Worm (Caenorhabditis elegans): Measurements from ENCODE around the gene atgl-1.
A peak's percentile ranks its signal among the peaks of the same experiment; 100 is the strongest.

Gene atgl-1

ce11 chrIII:6453665-6454064, 34.4 kb upstream of the atgl-1 start (continued):
- no peak for TF ChIP-seq athp-1 (tag; optimal IDR thresholded peaks at IDR 0.05)
- no peak for TF ChIP-seq ztf-26 (tag; optimal IDR thresholded peaks at IDR 0.05)
- TF ChIP-seq attf-5 (GFP tag; optimal IDR thresholded peaks at IDR 0.05) = peak; percentile 98
- no peak for TF ChIP-seq sea-2 (GFP tag; IDR thresholded peaks at IDR 0.05)
- TF ChIP-seq mel-28 (tag; optimal IDR thresholded peaks at IDR 0.05; ENCODE audit: borderline replicate concordance) = no peak
- no peak for TF ChIP-seq T26A5.8 (tag; optimal IDR thresholded peaks at IDR 0.05)
- no peak for TF ChIP-seq ztf-28 (GFP tag; IDR thresholded peaks at IDR 0.05)
- no peak for TF ChIP-seq F55B11.4 (tag; optimal IDR thresholded peaks at IDR 0.05; ENCODE audit: borderline replicate concordance, insufficient read depth)
- TF ChIP-seq ceh-27 (GFP tag; optimal IDR thresholded peaks at IDR 0.05) = peak; percentile 63
- no peak for TF ChIP-seq ama-1 (optimal IDR thresholded peaks at IDR 0.05)
- no peak for TF ChIP-seq ama-1 (GFP tag; optimal IDR thresholded peaks at IDR 0.05)
- peak; percentile 53 for TF ChIP-seq die-1 (tag; optimal IDR thresholded peaks at IDR 0.05)
- no peak for TF ChIP-seq sdz-38 (tag; optimal IDR thresholded peaks at IDR 0.05)
- no peak for TF ChIP-seq B0261.1 (tag; optimal IDR thresholded peaks at IDR 0.05)
- no peak for TF ChIP-seq K11D2.4 (GFP tag; IDR thresholded peaks at IDR 0.05)
- TF ChIP-seq lin-40 (tag; optimal IDR thresholded peaks at IDR 0.05) = peak; percentile 52
- no peak for TF ChIP-seq bed-1 (GFP tag; IDR thresholded peaks at IDR 0.05)
- TF ChIP-seq F23B12.7 (tag; optimal IDR thresholded peaks at IDR 0.05; ENCODE audit: insufficient read depth) = peak; percentile 49
- TF ChIP-seq Y56A3A.18 (GFP tag; IDR thresholded peaks at IDR 0.05) = no peak
- TF ChIP-seq F57A8.1 (GFP tag; optimal IDR thresholded peaks at IDR 0.05) = no peak
- no peak for TF ChIP-seq hmg-20 (GFP tag; IDR thresholded peaks at IDR 0.05)
- TF ChIP-seq hsf-1 (GFP tag; IDR thresholded peaks at IDR 0.05) = no peak
- no peak for TF ChIP-seq mes-4 (tag; optimal IDR thresholded peaks at IDR 0.05)
- no peak for TF ChIP-seq xnd-1 (tag; optimal IDR thresholded peaks at IDR 0.05)
- TF ChIP-seq nhr-90 (tag; optimal IDR thresholded peaks at IDR 0.05) = peak; percentile 37
- TF ChIP-seq F33H1.4 (GFP tag; IDR thresholded peaks at IDR 0.05) = peak; percentile 57; the same call in 1 of the 2 replicates
- TF ChIP-seq lsy-27 (tag; optimal IDR thresholded peaks at IDR 0.05; ENCODE audit: borderline replicate concordance, insufficient read depth) = no peak
- TF ChIP-seq F49E8.2 (tag; optimal IDR thresholded peaks at IDR 0.05; ENCODE audit: insufficient read depth) = peak; percentile 42
- TF ChIP-seq T07F8.4 (tag; optimal IDR thresholded peaks at IDR 0.05) = no peak
- TF ChIP-seq madf-10 (tag; optimal IDR thresholded peaks at IDR 0.05) = no peak
- TF ChIP-seq ZK185.1 (tag; optimal IDR thresholded peaks at IDR 0.05; ENCODE audit: poor library complexity, severe bottlenecking) = peak; percentile 75
- TF ChIP-seq gei-17 (GFP tag; optimal IDR thresholded peaks at IDR 0.05) = no peak
- TF ChIP-seq D2030.7 (GFP tag; IDR thresholded peaks at IDR 0.05) = peak; percentile 67
- peak; percentile 38 for TF ChIP-seq K12H6.12 (tag; optimal IDR thresholded peaks at IDR 0.05)
- peak; percentile 28 for TF ChIP-seq snpc-1.3 (tag; optimal IDR thresholded peaks at IDR 0.05; ENCODE audit: insufficient read depth)
- TF ChIP-seq somi-1 (GFP tag; optimal IDR thresholded peaks at IDR 0.05) = peak; percentile 9
- no peak for TF ChIP-seq Y53F4B.3 (GFP tag; IDR thresholded peaks at IDR 0.05)
- no peak for TF ChIP-seq cebp-1 (GFP tag; IDR thresholded peaks at IDR 0.05)
- TF ChIP-seq cebp-1 (tag; optimal IDR thresholded peaks at IDR 0.05) = peak; percentile 81
- TF ChIP-seq zim-3 (tag; optimal IDR thresholded peaks at IDR 0.05) = no peak
- peak; percentile 85 for TF ChIP-seq rcor-1 (GFP tag; IDR thresholded peaks at IDR 0.05)
- peak; percentile 82 for TF ChIP-seq nhr-80 (tag; optimal IDR thresholded peaks at IDR 0.05)
- TF ChIP-seq ceh-58 (GFP tag; IDR thresholded peaks at IDR 0.05) = no peak
- TF ChIP-seq attf-3 (GFP tag; conservative IDR thresholded peaks at IDR 0.05) = 0 out of 2 replicates have a peak, but pooled peaks have one; percentile 26
- TF ChIP-seq F37B4.10 (GFP tag; IDR thresholded peaks at IDR 0.05) = no peak
- TF ChIP-seq F52B5.7 (tag; optimal IDR thresholded peaks at IDR 0.05) = no peak
- no peak for TF ChIP-seq rec-8 (tag; optimal IDR thresholded peaks at IDR 0.05)
- TF ChIP-seq aptf-2 (GFP tag; conservative IDR thresholded peaks at IDR 0.05) = no peak
- TF ChIP-seq B0035.1 (tag; optimal IDR thresholded peaks at IDR 0.05) = no peak
